Worm (Caenorhabditis elegans) whole organism, young adult: ENCODE results near the gene ptr-3.
A peak's percentile ranks its signal among the peaks of the same experiment; 100 is the strongest.

Experiments used
- B0261.1 ChIP-seq: sonication (generic microtip); optimal IDR thresholded peaks from 2 replicates; lab custom pipeline; 2016; ENCODE audit warnings: mild to moderate bottlenecking, missing genetic modification characterization, moderate library complexity, missing compliant biosample characterization
- B0336.3 ChIP-seq: fragments of 200-800 bp; sonication (Bioruptor generic); IDR thresholded peaks from 2 replicates; pipeline ENCODE4 v1.3.6; 2022; ENCODE audit warnings: missing genetic modification characterization, missing compliant biosample characterization
- F10E7.11 ChIP-seq: sonication (generic microtip); optimal IDR thresholded peaks from 2 replicates; lab custom pipeline; 2017; ENCODE audit warnings: mild to moderate bottlenecking, missing genetic modification characterization, moderate library complexity, missing compliant biosample characterization
- F39B2.1 ChIP-seq: fragments of 200-800 bp; sonication (Bioruptor generic); IDR thresholded peaks from 2 replicates; pipeline ENCODE4 v1.3.6; 2022; ENCODE audit warnings: missing genetic modification reagents, missing genetic modification characterization, missing compliant biosample characterization
- F49E8.2 ChIP-seq: sonication (generic microtip); optimal IDR thresholded peaks from 3 replicates; lab custom pipeline; 2017; ENCODE audit warnings: missing genetic modification characterization, mild to moderate bottlenecking, missing compliant biosample characterization, antibody characterized with exemption, moderate library complexity; ENCODE audit not compliant: insufficient read depth
- K12H6.12 ChIP-seq: fragments of 200-800 bp; sonication (Bioruptor generic); optimal IDR thresholded peaks from 2 replicates; lab custom pipeline; 2018; ENCODE audit warnings: mild to moderate bottlenecking, missing genetic modification characterization, missing compliant biosample characterization
- Y53G8AR.9 ChIP-seq: fragments of 200-800 bp; sonication (Bioruptor generic); conservative IDR thresholded peaks from 2 replicates; pipeline ENCODE4 v1.3.6; 2022; ENCODE audit warnings: missing genetic modification reagents, missing genetic modification characterization, missing compliant biosample characterization
- akir-1 ChIP-seq: fragments of 200-800 bp; sonication (Bioruptor generic); optimal IDR thresholded peaks from 2 replicates; lab custom pipeline; 2018; ENCODE audit warnings: mild to moderate bottlenecking, missing genetic modification characterization, moderate library complexity, missing compliant biosample characterization
- atf-7 ChIP-seq: sonication (generic microtip); optimal IDR thresholded peaks from 2 replicates; lab custom pipeline; 2017; ENCODE audit warnings: mild to moderate bottlenecking, missing genetic modification characterization, missing compliant biosample characterization
- athp-1 ChIP-seq: sonication (generic microtip); optimal IDR thresholded peaks from 2 replicates; lab custom pipeline; 2017; ENCODE audit warnings: mild to moderate bottlenecking, missing genetic modification characterization, missing compliant biosample characterization
- attf-5 ChIP-seq: fragments of 200-800 bp; sonication (Bioruptor generic); optimal IDR thresholded peaks from 2 replicates; lab custom pipeline; 2018; ENCODE audit warnings: mild to moderate bottlenecking, missing genetic modification characterization, missing compliant biosample characterization
- bed-2 ChIP-seq: fragments of 200-800 bp; sonication (Bioruptor generic); IDR thresholded peaks from 2 replicates; pipeline ENCODE4 v1.3.6; 2022; ENCODE audit warnings: missing genetic modification reagents, missing genetic modification characterization, missing compliant biosample characterization
- cebp-2 ChIP-seq: fragments of 200-800 bp; sonication (Bioruptor generic); IDR thresholded peaks from 2 replicates; pipeline ENCODE4 v1.3.6; 2022; ENCODE audit warnings: missing genetic modification characterization, missing compliant biosample characterization
- ceh-27 ChIP-seq: fragments of 200-800 bp; sonication (Bioruptor generic); optimal IDR thresholded peaks from 2 replicates; lab custom pipeline; 2018; ENCODE audit warnings: mild to moderate bottlenecking, missing genetic modification characterization, moderate library complexity, missing compliant biosample characterization
- ceh-79 ChIP-seq: sonication (generic microtip); optimal IDR thresholded peaks from 2 replicates; lab custom pipeline; 2017; ENCODE audit warnings: mild to moderate bottlenecking, missing genetic modification characterization, missing compliant biosample characterization
- die-1 ChIP-seq: sonication (generic microtip); optimal IDR thresholded peaks from 2 replicates; lab custom pipeline; 2016; ENCODE audit warnings: missing genotype, mild to moderate bottlenecking, missing genetic modification characterization, missing compliant biosample characterization
- efl-1 ChIP-seq: fragments of 150-350 bp; optimal IDR thresholded peaks from 2 replicates; lab custom pipeline; 2014; ENCODE audit warnings: missing biosample characterization, missing genetic modification reagents, missing genetic modification characterization
- egl-18 ChIP-seq: fragments of 200-800 bp; sonication (Bioruptor generic); IDR thresholded peaks from 2 replicates; pipeline ENCODE4 v1.3.6; 2022; ENCODE audit warnings: missing genetic modification reagents, missing genetic modification characterization, missing compliant biosample characterization
- egrh-3 ChIP-seq: fragments of 200-800 bp; sonication (Bioruptor generic); IDR thresholded peaks from 2 replicates; pipeline ENCODE4 v1.3.6; 2022; ENCODE audit warnings: missing genetic modification reagents, missing genetic modification characterization, missing compliant biosample characterization
- him-1 ChIP-seq: sonication (generic microtip); optimal IDR thresholded peaks from 2 replicates; lab custom pipeline; 2016; ENCODE audit warnings: missing genotype, missing genetic modification reagents, missing genetic modification characterization, missing compliant biosample characterization
- hmg-1.2 ChIP-seq: fragments of 200-800 bp; sonication (Bioruptor generic); IDR thresholded peaks from 2 replicates; pipeline ENCODE4 v1.3.6; 2022; ENCODE audit warnings: missing genetic modification reagents, missing genetic modification characterization, missing compliant biosample characterization
- lag-1 ChIP-seq: fragments of 200-800 bp; sonication (Bioruptor generic); IDR thresholded peaks from 2 replicates; pipeline ENCODE4 v1.3.6; 2022; ENCODE audit warnings: missing genetic modification reagents, missing genetic modification characterization, missing compliant biosample characterization
- lin-26 ChIP-seq: fragments of 200-800 bp; sonication (Bioruptor generic); IDR thresholded peaks from 2 replicates; pipeline ENCODE4 v1.3.6; 2022; ENCODE audit warnings: missing genetic modification reagents, missing genetic modification characterization, missing compliant biosample characterization
- lin-35 ChIP-seq, 3 experiments: fragments of 150-350 bp in 2 of 3; sonication (generic microtip) in 1 of 3; optimal IDR thresholded peaks; 2 replicates each; lab custom pipeline; 2014 to 2018; ENCODE audit warnings: missing biosample characterization in 3 of 3, missing genetic modification characterization in 3 of 3, missing genetic modification reagents in 3 of 3
- lin-40 ChIP-seq: sonication (generic microtip); optimal IDR thresholded peaks from 2 replicates; lab custom pipeline; 2016; ENCODE audit warnings: missing genetic modification characterization, mild to moderate bottlenecking, missing compliant biosample characterization, missing genotype, missing genetic modification reagents
- lsy-27 ChIP-seq: sonication (generic microtip); optimal IDR thresholded peaks from 2 replicates; lab custom pipeline; 2017; ENCODE audit warnings: missing genetic modification characterization, mild to moderate bottlenecking, missing compliant biosample characterization, antibody characterized with exemption, missing genotype, borderline replicate concordance; ENCODE audit not compliant: insufficient read depth
- mcd-1 ChIP-seq: fragments of 200-800 bp; sonication (Bioruptor generic); IDR thresholded peaks from 2 replicates; pipeline ENCODE4 v1.3.6; 2022; ENCODE audit warnings: missing genetic modification reagents, missing genetic modification characterization, missing compliant biosample characterization
- nfya-1 ChIP-seq: sonication (generic microtip); optimal IDR thresholded peaks from 2 replicates; lab custom pipeline; 2017; ENCODE audit warnings: antibody characterized with exemption, missing compliant biosample characterization, missing genetic modification characterization, borderline replicate concordance; ENCODE audit not compliant: insufficient read depth
- nhr-90 ChIP-seq: sonication (generic microtip); optimal IDR thresholded peaks from 2 replicates; lab custom pipeline; 2016; ENCODE audit warnings: missing genotype, mild to moderate bottlenecking, missing genetic modification characterization, missing compliant biosample characterization
- pbrm-1 ChIP-seq: fragments of 200-800 bp; sonication (Bioruptor generic); IDR thresholded peaks from 2 replicates; pipeline ENCODE4 v1.3.6; 2022; ENCODE audit warnings: missing genetic modification reagents, missing genetic modification characterization, missing compliant biosample characterization
- rcor-1 ChIP-seq: fragments of 200-800 bp; sonication (Bioruptor generic); IDR thresholded peaks from 2 replicates; pipeline ENCODE4 v1.3.6; 2022; ENCODE audit warnings: missing genetic modification reagents, missing genetic modification characterization, missing compliant biosample characterization
- rpc-1 ChIP-seq, 2 experiments: fragments of 150-350 bp in 1 of 2; sonication (generic microtip) in 1 of 2; optimal IDR thresholded peaks; 2 replicates each; lab custom pipeline; 2014 to 2018; ENCODE audit warnings: missing biosample characterization in 1 of 2, missing genetic modification characterization in 1 of 2, missing genetic modification reagents in 1 of 2, missing genotype in 1 of 2
- snpc-4 ChIP-seq, 5 experiments: fragments of 150-350 bp in 1 of 5; sonication (generic microtip) in 4 of 5; optimal IDR thresholded peaks; 2 replicates each; lab custom pipeline; 2014 to 2018; ENCODE audit warnings: missing genetic modification characterization in 5 of 5, missing biosample characterization in 3 of 5, antibody characterized with exemption in 2 of 5, mild to moderate bottlenecking in 2 of 5, missing compliant biosample characterization in 2 of 5, missing genotype in 2 of 5, moderate library complexity in 2 of 5, missing genetic modification reagents in 1 of 5
- somi-1 ChIP-seq: fragments of 200-800 bp; sonication (Bioruptor generic); optimal IDR thresholded peaks from 2 replicates; lab custom pipeline; 2018; ENCODE audit warnings: mild to moderate bottlenecking, missing genetic modification characterization, missing compliant biosample characterization
- unc-62 ChIP-seq: fragments of 150-350 bp; optimal IDR thresholded peaks from 2 replicates; lab custom pipeline; 2014; ENCODE audit warnings: missing biosample characterization, missing genetic modification reagents, missing genetic modification characterization
- ztf-26 ChIP-seq: sonication (generic microtip); optimal IDR thresholded peaks from 2 replicates; lab custom pipeline; 2017; ENCODE audit warnings: missing genetic modification characterization, missing compliant biosample characterization

Gene ptr-3

ce11 chrII:332419-332818 is 34.9 kb downstream of the ptr-3 start, which contains the start of gene cbn-1:
Gene cbn-1, minus strand, starts transcription at chrII:332519.
- TF ChIP-seq somi-1 (GFP tag; lab: Kevin White, UChicago) (no peak), pbrm-1 (no peak), rcor-1 (GFP tag; lab: Robert Waterston, UW) (no peak), Y53G8AR.9 (no peak), akir-1 (no peak), snpc-4 (GFP tag; optimal IDR thresholded peaks at IDR 0.05; lab: Kevin White, UChicago) (no peak), snpc-4 (tag; optimal IDR thresholded peaks at IDR 0.05; lab: Kevin White, UChicago) (no peak), ceh-79 (tag; lab: Kevin White, UChicago) (no peak), cebp-2 (GFP tag; lab: Robert Waterston, UW) (no peak), rpc-1 (optimal IDR thresholded peaks at IDR 0.05; lab: Kevin White, UChicago) (no peak), rpc-1 (tag; optimal IDR thresholded peaks at IDR 0.05; lab: Kevin White, UChicago) (no peak), B0336.3 (GFP tag; lab: Robert Waterston, UW) (no peak), bed-2 (GFP tag; lab: Robert Waterston, UW) (no peak), atf-7 (tag; lab: Kevin White, UChicago) (no peak), nhr-90 (tag; lab: Kevin White, UChicago) (no peak), lsy-27 (tag; lab: Kevin White, UChicago) (no peak)
- TF ChIP-seq, all 124 proteins: peak for 0

DNA sequence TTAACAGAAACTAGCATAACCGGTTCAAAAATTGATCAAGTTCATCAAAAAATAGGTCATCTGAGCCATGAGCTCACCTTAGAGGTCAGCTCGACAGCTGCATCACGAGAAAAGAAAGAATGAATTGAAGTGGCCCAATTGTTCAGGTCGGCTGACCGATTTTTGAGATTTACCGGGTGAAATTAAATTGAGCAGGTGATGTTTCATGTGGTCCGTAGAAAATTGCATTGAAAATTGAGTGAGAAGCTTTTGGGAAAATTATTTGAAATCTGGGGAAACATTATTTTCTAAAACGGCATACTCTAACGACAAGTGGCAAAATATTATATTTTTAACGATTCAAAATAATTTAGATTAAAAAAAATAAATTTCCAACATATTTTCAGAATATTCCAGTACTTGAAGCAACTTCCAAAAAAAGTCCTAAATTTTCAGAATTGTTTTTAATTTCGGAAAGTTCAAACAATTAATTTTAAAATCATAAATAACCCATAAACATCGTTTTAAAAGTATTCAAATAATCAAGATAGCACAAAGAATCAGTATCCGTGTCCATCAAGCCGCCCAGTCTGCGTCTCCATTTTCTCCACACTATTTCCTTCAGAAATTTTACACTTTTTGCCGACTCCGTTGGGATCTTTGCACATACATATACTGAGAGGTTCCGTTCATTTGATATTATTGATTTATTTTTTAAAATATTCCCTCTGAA is 41.6 kb downstream of the ptr-3 start, which contains the start of gene sgcb-1:
Gene sgcb-1 (plus strand): TSS at position 662 of the 712 bp plus-strand sequence.
- TF ChIP-seq egl-18 (GFP tag; lab: Robert Waterston, UW), result no peak
- TF ChIP-seq hmg-1.2, result peak; percentile 70

ce11 chrII:323048-323776 is 44.1 kb downstream of the ptr-3 start, which contains the start of gene K01A2.10:
Gene K01A2.10, minus strand, starts transcription at chrII:323098.
- no peak for TF ChIP-seq F49E8.2 (tag; lab: Kevin White, UChicago)
- TF ChIP-seq hmg-1.2, result peak; percentile 16; the same call in 1 of the 2 replicates
- no peak for TF ChIP-seq lag-1 (GFP tag; lab: Robert Waterston, UW)
- TF ChIP-seq ztf-26 (tag; lab: Kevin White, UChicago), result no peak
- no peak for TF ChIP-seq lin-40 (tag; lab: Kevin White, UChicago)
- TF ChIP-seq F10E7.11 (tag; lab: Kevin White, UChicago), result no peak
- no peak for TF ChIP-seq pbrm-1
- TF ChIP-seq ceh-27, result peak; percentile 31
- TF ChIP-seq die-1 (tag; lab: Kevin White, UChicago), result no peak
- TF ChIP-seq efl-1 (GFP tag; lab: Kevin White, UChicago), result no peak
- no peak for TF ChIP-seq nfya-1
- TF ChIP-seq lin-35 (GFP tag; optimal IDR thresholded peaks at IDR 0.05; lab: Kevin White, UChicago), result peak in 1 of 3 experiments; percentile 30
- TF ChIP-seq attf-5 (GFP tag; lab: Kevin White, UChicago), result peak; percentile 3
- peak; percentile 37 for TF ChIP-seq K12H6.12 (tag; lab: Kevin White, UChicago)
- no peak for TF ChIP-seq unc-62 (GFP tag; lab: Kevin White, UChicago)
- no peak for TF ChIP-seq him-1 (tag; lab: Kevin White, UChicago)

DNA sequence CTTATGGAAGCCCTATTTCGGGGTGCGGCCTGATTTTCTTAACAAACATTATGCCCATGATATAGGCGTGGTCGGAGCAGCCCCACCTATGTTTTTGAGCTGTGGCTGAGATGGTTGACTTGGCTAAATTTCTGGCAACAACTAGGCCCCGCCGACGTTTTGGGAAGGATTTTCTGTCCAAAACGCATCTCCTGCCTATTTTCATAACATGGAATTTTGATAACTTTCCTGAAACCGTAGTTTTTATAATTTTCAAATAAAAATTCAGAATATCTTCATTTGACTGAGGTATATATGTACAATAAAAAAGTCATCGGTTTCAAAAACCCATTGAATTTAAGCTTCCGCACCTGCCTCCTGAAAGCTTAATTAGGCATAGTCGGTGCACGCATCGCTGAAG is 46.2 kb downstream of the ptr-3 start:
- no peak for TF ChIP-seq mcd-1
- no peak for TF ChIP-seq egrh-3 (GFP tag; lab: Robert Waterston, UW)
- no peak for TF ChIP-seq F39B2.1 (GFP tag; lab: Robert Waterston, UW)
- no peak for TF ChIP-seq athp-1 (tag; lab: Kevin White, UChicago)
- TF ChIP-seq B0336.3 (GFP tag; lab: Robert Waterston, UW), result 0 out of 2 replicates have a peak, but pooled peaks have one; percentile 13
- TF ChIP-seq hmg-1.2, result 0 out of 2 replicates have a peak, but pooled peaks have one; percentile 2
- TF ChIP-seq B0261.1 (tag; lab: Kevin White, UChicago), result no peak
- TF ChIP-seq lin-26 (GFP tag; lab: Robert Waterston, UW), result no peak
